Worm (Caenorhabditis elegans) whole organism, L4/young adult: ENCODE results near the gene Y45G12C.1.

Experiments used
- dao-5 ChIP-seq: sonication (generic microtip); optimal IDR thresholded peaks from 2 replicates; lab custom pipeline; 2016; ENCODE audit warnings: missing genotype, missing genetic modification characterization, moderate library complexity, missing compliant biosample characterization
- him-1 ChIP-seq: sonication (generic microtip); optimal IDR thresholded peaks from 2 replicates; lab custom pipeline; 2016; ENCODE audit warnings: missing genotype, missing genetic modification reagents, missing genetic modification characterization, missing compliant biosample characterization

DNA sequence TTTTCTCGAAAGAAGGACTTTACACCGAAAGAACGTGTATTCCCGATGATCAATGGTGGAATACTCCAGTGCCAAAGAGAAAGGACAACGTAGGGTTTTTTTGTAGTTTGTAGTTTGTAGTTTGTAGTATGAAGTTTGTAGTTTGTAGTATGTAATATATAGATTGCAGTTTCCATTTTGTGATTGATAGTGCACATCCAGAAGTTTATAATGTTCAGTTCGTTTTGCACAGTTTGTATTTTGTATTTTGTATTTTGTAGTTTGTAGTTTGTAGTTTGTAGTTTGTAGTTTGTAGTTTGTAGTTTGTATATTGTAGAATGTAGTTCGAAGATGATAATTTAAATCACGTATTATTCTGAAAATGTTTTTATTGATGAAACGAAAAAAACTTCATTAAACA is 52.0 kb downstream of the Y45G12C.1 start:
- TF ChIP-seq him-1: no peak
- TF ChIP-seq dao-5 (tag; lab: Kevin White, UChicago): no peak
